Fruit fly (Drosophila melanogaster): ENCODE measurements around the gene CG4456.

DNA sequence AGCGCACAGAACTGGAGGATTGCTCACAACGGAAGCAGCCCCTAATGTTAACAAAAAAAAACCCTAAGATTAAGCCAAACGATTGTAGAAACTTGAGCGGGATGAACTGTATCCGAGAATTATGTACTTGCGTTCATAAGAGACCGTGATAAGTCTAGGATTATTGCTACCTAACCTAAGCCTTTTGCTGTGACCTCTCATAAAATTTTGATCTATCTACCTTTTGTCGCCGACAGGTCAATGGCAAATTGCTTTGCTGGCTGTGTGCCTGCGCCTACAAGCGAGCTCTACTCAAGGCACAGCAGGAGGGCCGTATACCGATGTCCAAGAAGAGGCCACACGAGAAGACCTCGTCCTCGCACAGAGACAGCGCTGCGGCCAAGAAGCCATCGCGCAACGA lies 3.9 kb upstream of the CG4456 start:
- TF ChIP-seq Mio (GFP tag; optimal IDR thresholded peaks at IDR 0.05) (no peak), pan (optimal IDR thresholded peaks at IDR 0.05) (no peak), Abd-B (GFP tag; optimal IDR thresholded peaks at IDR 0.05) (no peak), usp (GFP tag; optimal IDR thresholded peaks at IDR 0.05) (no peak), tai (GFP tag; optimal IDR thresholded peaks at IDR 0.05) (no peak), dl (GFP tag; optimal IDR thresholded peaks at IDR 0.05; ENCODE audit: insufficient read depth in 1 of 2, partially characterized antibody in 2 of 2) (no peak), CG32264 (GFP tag; optimal IDR thresholded peaks at IDR 0.05) (no peak), h (GFP tag; optimal IDR thresholded peaks at IDR 0.05) (no peak), Vsx2 (GFP tag; optimal IDR thresholded peaks at IDR 0.05; ENCODE audit: partially characterized antibody) (no peak), Hr78 (GFP tag; optimal IDR thresholded peaks at IDR 0.05) (no peak)
